Fruit fly (Drosophila melanogaster) whole organism, pupa: Measurements from ENCODE around the gene CG32137.

Source experiments
- CG10348 ChIP-seq: fragments of 200-800 bp; sonication (Bioruptor generic); IDR thresholded peaks from 2 replicates; pipeline ENCODE4 v1.3.6; 2022; ENCODE audit warnings: missing biosample characterization, missing genetic modification characterization
- CG12605 ChIP-seq: fragments of 200-800 bp; sonication (Bioruptor generic); IDR thresholded peaks from 2 replicates; pipeline ENCODE4 v1.3.6; 2022; ENCODE audit warnings: missing biosample characterization, missing genetic modification characterization
- CG13204 ChIP-seq: fragments of 200-800 bp; sonication (Bioruptor generic); optimal IDR thresholded peaks from 2 replicates; lab custom pipeline; 2018; ENCODE audit warnings: missing biosample characterization, mild to moderate bottlenecking, missing genetic modification characterization, moderate library complexity
- CG14655 ChIP-seq: fragments of 200-800 bp; sonication (Bioruptor generic); optimal IDR thresholded peaks from 3 replicates; lab custom pipeline; 2017; ENCODE audit warnings: mild to moderate bottlenecking, missing biosample characterization, missing genetic modification reagents, missing genetic modification characterization
- CG15710 ChIP-seq: fragments of 200-800 bp; sonication (Bioruptor generic); optimal IDR thresholded peaks from 2 replicates; lab custom pipeline; 2018; ENCODE audit warnings: missing biosample characterization, mild to moderate bottlenecking, missing genetic modification characterization, moderate library complexity
- CG17806 ChIP-seq: fragments of 200-800 bp; sonication (Bioruptor generic); optimal IDR thresholded peaks from 2 replicates; lab custom pipeline; 2018; ENCODE audit warnings: missing biosample characterization, mild to moderate bottlenecking, missing genetic modification characterization, moderate library complexity
- CG32121 ChIP-seq: fragments of 200-800 bp; sonication (Bioruptor generic); IDR thresholded peaks from 2 replicates; pipeline ENCODE4 v1.3.6; 2022; ENCODE audit warnings: missing biosample characterization, missing genetic modification characterization
- CG34367 ChIP-seq: fragments of 200-800 bp; sonication (Bioruptor generic); optimal IDR thresholded peaks from 2 replicates; lab custom pipeline; 2018; ENCODE audit warnings: missing biosample characterization, mild to moderate bottlenecking, missing genetic modification characterization
- CG4496 ChIP-seq: fragments of 200-800 bp; sonication (Bioruptor generic); IDR thresholded peaks from 3 replicates; pipeline ENCODE4 v1.3.6; 2022; ENCODE audit warnings: missing biosample characterization, missing genetic modification characterization
- CG8159 ChIP-seq: fragments of 200-800 bp; sonication (Bioruptor generic); optimal IDR thresholded peaks from 3 replicates; lab custom pipeline; 2018; ENCODE audit warnings: missing biosample characterization, mild to moderate bottlenecking, missing genetic modification characterization, moderate library complexity
- CG8301 ChIP-seq: fragments of 200-800 bp; sonication (Bioruptor generic); optimal IDR thresholded peaks from 2 replicates; lab custom pipeline; 2018; ENCODE audit warnings: missing biosample characterization, mild to moderate bottlenecking, missing genetic modification characterization
- CG9948 ChIP-seq: fragments of 200-800 bp; sonication (Bioruptor generic); optimal IDR thresholded peaks from 2 replicates; lab custom pipeline; 2018; ENCODE audit warnings: missing biosample characterization, mild to moderate bottlenecking, missing genetic modification characterization, moderate library complexity
- D1 ChIP-seq: fragments of 200-800 bp; sonication (Bioruptor generic); optimal IDR thresholded peaks from 2 replicates; lab custom pipeline; 2018; ENCODE audit warnings: missing biosample characterization, mild to moderate bottlenecking, missing genetic modification characterization, moderate library complexity
- EcR ChIP-seq: fragments of 200-800 bp; sonication (Bioruptor generic); optimal IDR thresholded peaks from 3 replicates; lab custom pipeline; 2019; ENCODE audit warnings: missing biosample characterization, missing genetic modification characterization, mild to moderate bottlenecking, moderate library complexity, missing genetic modification reagents
- Ets98B ChIP-seq: fragments of 200-800 bp; sonication (Bioruptor generic); IDR thresholded peaks from 2 replicates; pipeline ENCODE4 v1.3.6; 2022; ENCODE audit warnings: missing biosample characterization, missing genetic modification characterization
- Pif1A ChIP-seq: fragments of 200-800 bp; sonication (Bioruptor generic); optimal IDR thresholded peaks from 3 replicates; lab custom pipeline; 2016; ENCODE audit warnings: missing biosample characterization, missing genetic modification characterization
- Pif1B ChIP-seq: fragments of 200-800 bp; sonication (Bioruptor generic); optimal IDR thresholded peaks from 3 replicates; lab custom pipeline; 2016; ENCODE audit warnings: missing biosample characterization, missing genetic modification characterization
- Snoo ChIP-seq: fragments of 200-800 bp; sonication (Bioruptor generic); optimal IDR thresholded peaks from 3 replicates; lab custom pipeline; 2017; ENCODE audit warnings: missing biosample characterization, mild to moderate bottlenecking, missing genetic modification characterization, inconsistent platforms
- fd96Ca ChIP-seq: fragments of 200-800 bp; sonication (Bioruptor generic); IDR thresholded peaks from 3 replicates; pipeline ENCODE4 v1.3.6; 2022; ENCODE audit warnings: missing biosample characterization, missing genetic modification characterization
- gl ChIP-seq: fragments of 200-800 bp; sonication (Bioruptor generic); optimal IDR thresholded peaks from 2 replicates; lab custom pipeline; 2018; ENCODE audit warnings: missing biosample characterization, mild to moderate bottlenecking, missing genetic modification characterization
- rn ChIP-seq: fragments of 200-800 bp; sonication (Bioruptor generic); IDR thresholded peaks from 2 replicates; pipeline ENCODE4 v1.3.6; 2022; ENCODE audit warnings: missing biosample characterization, missing genetic modification characterization

CG32137 gene

dm6 chr3L:13996437-13996836 lies 57.4 kb downstream of the CG32137 start:
- peak; percentile 91 for TF ChIP-seq EcR (GFP tag; lab: Kevin White, UChicago)
- TF ChIP-seq CG9948 (tag; lab: Kevin White, UChicago) = no peak

- TF ChIP-seq D1 (tag; lab: Kevin White, UChicago) (peak; percentile 43), rn (GFP tag; lab: Robert Waterston, UW) (no peak)
- TF ChIP-seq, all 21 proteins: peak for 1
Observed at dm6 chr3L:13996992-13997391, 57.9 kb downstream of the CG32137 start, which contains the start of gene CG17361. Gene CG17361 (plus strand): TSS chr3L:13997191.

dm6 chr3L:13999204-13999603 lies 60.2 kb downstream of the CG32137 start, which contains the start of gene CG17359:
Gene CG17359 (minus strand): TSS chr3L:13999251.
- TF ChIP-seq CG10348 (GFP tag; lab: Robert Waterston, UW) (no peak), D1 (tag; lab: Kevin White, UChicago) (no peak), CG32121 (GFP tag; lab: Robert Waterston, UW) (no peak), CG4496 (no peak)

dm6 chr3L:14001658-14002523 lies 62.8 kb downstream of the CG32137 start, which contains the start of the genes Nprl3 and upSET:
Gene Nprl3 (minus strand): TSS chr3L:14001880.
Gene upSET (plus strand): TSS chr3L:14002127.
- no peak for TF ChIP-seq Snoo (tag; lab: Kevin White, UChicago)
- no peak for TF ChIP-seq gl (tag; lab: Kevin White, UChicago)
- no peak for TF ChIP-seq CG9948 (tag; lab: Kevin White, UChicago)
- no peak for TF ChIP-seq CG8301 (tag; lab: Kevin White, UChicago)
- TF ChIP-seq EcR (GFP tag; lab: Kevin White, UChicago) = no peak
- TF ChIP-seq Pif1B (GFP tag; lab: Kevin White, UChicago) = no peak
- TF ChIP-seq CG17806 (tag; lab: Kevin White, UChicago) = no peak
- TF ChIP-seq rn (GFP tag; lab: Robert Waterston, UW) = no peak
- TF ChIP-seq, all 21 proteins: peak for 0

dm6 chr3L:14002524-14003135 lies 63.6 kb downstream of the CG32137 start:
- TF ChIP-seq CG13204 (no peak), fd96Ca (GFP tag; lab: Robert Waterston, UW) (no peak; the same call in 2 of the 3 replicates), CG8301 (tag; lab: Kevin White, UChicago) (no peak), CG17806 (tag; lab: Kevin White, UChicago) (no peak), Snoo (tag; lab: Kevin White, UChicago) (no peak), CG15710 (tag; lab: Kevin White, UChicago) (no peak), CG10348 (GFP tag; lab: Robert Waterston, UW) (no peak), CG32121 (GFP tag; lab: Robert Waterston, UW) (peak; percentile 43; the same call in 1 of the 2 replicates), Pif1B (GFP tag; lab: Kevin White, UChicago) (peak; percentile 67), Ets98B (GFP tag; lab: Robert Waterston, UW) (peak; percentile 54; the same call in 1 of the 2 replicates), CG34367 (tag; lab: Kevin White, UChicago) (peak; percentile 4), D1 (tag; lab: Kevin White, UChicago) (no peak), EcR (GFP tag; lab: Kevin White, UChicago) (no peak)

- TF ChIP-seq fd96Ca (GFP tag; lab: Robert Waterston, UW) (peak; percentile 34; the same call in 2 of the 3 replicates), CG8301 (tag; lab: Kevin White, UChicago) (peak; percentile 21), Snoo (tag; lab: Kevin White, UChicago) (no peak), CG10348 (GFP tag; lab: Robert Waterston, UW) (no peak), CG17806 (tag; lab: Kevin White, UChicago) (no peak), EcR (GFP tag; lab: Kevin White, UChicago) (no peak), CG14655 (GFP tag; lab: Kevin White, UChicago) (no peak), CG4496 (peak; percentile 71; the same call in 2 of the 3 replicates), Pif1B (GFP tag; lab: Kevin White, UChicago) (no peak), CG9948 (tag; lab: Kevin White, UChicago) (no peak), CG34367 (tag; lab: Kevin White, UChicago) (peak; percentile 43), rn (GFP tag; lab: Robert Waterston, UW) (no peak), CG13204 (no peak), gl (tag; lab: Kevin White, UChicago) (peak; percentile 11), CG12605 (GFP tag; lab: Robert Waterston, UW) (no peak; the same call in 1 of the 2 replicates), D1 (tag; lab: Kevin White, UChicago) (no peak), Ets98B (GFP tag; lab: Robert Waterston, UW) (no peak; the same call in 1 of the 2 replicates), Pif1A (GFP tag; lab: Kevin White, UChicago) (no peak), CG15710 (tag; lab: Kevin White, UChicago) (peak; percentile 21), CG32121 (GFP tag; lab: Robert Waterston, UW) (no peak), CG8159 (tag; lab: Kevin White, UChicago) (no peak)
Observed at dm6 chr3L:14003297-14004040, 64.4 kb downstream of the CG32137 start.
